Fruit fly (Drosophila melanogaster) whole organism, embryonic: ENCODE measurements around the gene CG8097.

Source experiments
- Adf1 ChIP-seq: fragments of 200-800 bp; sonication (Bioruptor generic); IDR thresholded peaks from 2 replicates; pipeline ENCODE4 v1.3.6; 2022; ENCODE audit warnings: missing biosample characterization, missing genetic modification characterization
- Awh ChIP-seq: fragments of 200-800 bp; sonication (Bioruptor generic); IDR thresholded peaks from 2 replicates; pipeline ENCODE4, ENCODE4 v1.3.6; 2022; ENCODE audit warnings: missing biosample characterization, missing genetic modification characterization
- BEAF-32 ChIP-seq: fragments of 200-800 bp; sonication (Bioruptor generic); optimal IDR thresholded peaks from 3 replicates; lab custom pipeline; 2017; ENCODE audit warnings: missing biosample characterization, missing genetic modification characterization, mild to moderate bottlenecking, moderate library complexity, missing genetic modification reagents
- BtbVII ChIP-seq: fragments of 200-800 bp; sonication (Bioruptor generic); optimal IDR thresholded peaks from 3 replicates; lab custom pipeline; 2017; ENCODE audit warnings: missing biosample characterization, mild to moderate bottlenecking, missing genetic modification characterization
- CG10147 ChIP-seq: fragments of 200-800 bp; sonication (Bioruptor generic); optimal IDR thresholded peaks from 2 replicates; lab custom pipeline; 2019; ENCODE audit warnings: missing biosample characterization, mild to moderate bottlenecking, missing genetic modification characterization, moderate library complexity
- CG10209 ChIP-seq: fragments of 200-800 bp; sonication (Bioruptor generic); optimal IDR thresholded peaks from 3 replicates; lab custom pipeline; 2017; ENCODE audit warnings: missing biosample characterization, mild to moderate bottlenecking, missing genetic modification characterization, missing genetic modification reagents
- CG1529 ChIP-seq: fragments of 200-800 bp; sonication (Bioruptor generic); optimal IDR thresholded peaks from 3 replicates; lab custom pipeline; 2018; ENCODE audit warnings: missing biosample characterization, missing genetic modification characterization
- CG1603 ChIP-seq: fragments of 200-800 bp; sonication (Bioruptor generic); optimal IDR thresholded peaks from 2 replicates; lab custom pipeline; 2019; ENCODE audit warnings: missing biosample characterization, mild to moderate bottlenecking, missing genetic modification characterization, moderate library complexity
- CG16813 ChIP-seq: fragments of 200-800 bp; sonication (Bioruptor generic); IDR thresholded peaks from 3 replicates; pipeline ENCODE4 v1.3.6; 2022; ENCODE audit warnings: missing biosample characterization, missing genetic modification characterization; ENCODE audit not compliant: partially characterized antibody
- CG17361 ChIP-seq: fragments of 200-800 bp; sonication (Bioruptor generic); IDR thresholded peaks from 3 replicates; pipeline ENCODE4 v1.3.6; 2022; ENCODE audit warnings: missing biosample characterization, missing genetic modification characterization
- CG1832 ChIP-seq: fragments of 200-800 bp; sonication (Bioruptor generic); optimal IDR thresholded peaks from 2 replicates; lab custom pipeline; 2017; ENCODE audit warnings: missing biosample characterization, mild to moderate bottlenecking, missing genetic modification characterization, inconsistent platforms
- CG2199 ChIP-seq: fragments of 200-800 bp; sonication (Bioruptor generic); IDR thresholded peaks from 3 replicates; pipeline ENCODE4 v1.3.6; 2022; ENCODE audit warnings: missing biosample characterization, missing genetic modification characterization
- CG30431 ChIP-seq: fragments of 200-800 bp; sonication (Bioruptor generic); optimal IDR thresholded peaks from 2 replicates; lab custom pipeline; 2017; ENCODE audit warnings: missing biosample characterization, missing genetic modification characterization
- CG3995 ChIP-seq: fragments of 200-800 bp; sonication (Bioruptor generic); optimal IDR thresholded peaks from 3 replicates; lab custom pipeline; 2016; ENCODE audit warnings: missing biosample characterization, missing genetic modification characterization
- CG4730 ChIP-seq: fragments of 200-800 bp; sonication (Bioruptor generic); IDR thresholded peaks from 2 replicates; pipeline ENCODE4 v1.3.6; 2022; ENCODE audit warnings: missing biosample characterization, missing genetic modification characterization
- CG8281 ChIP-seq: fragments of 200-800 bp; sonication (Bioruptor generic); optimal IDR thresholded peaks from 2 replicates; lab custom pipeline; 2018; ENCODE audit warnings: missing biosample characterization, mild to moderate bottlenecking, missing genetic modification characterization, moderate library complexity
- CG8478 ChIP-seq: fragments of >200 bp; optimal IDR thresholded peaks from 2 replicates; lab custom pipeline; 2018
- CG8765 ChIP-seq: fragments of 200-800 bp; sonication (Bioruptor generic); IDR thresholded peaks from 2 replicates; pipeline ENCODE4 v1.3.6; 2022; ENCODE audit warnings: missing biosample characterization, missing genetic modification characterization
- CG9215 ChIP-seq: fragments of 200-800 bp; sonication (Bioruptor generic); IDR thresholded peaks from 2 replicates; pipeline ENCODE4 v1.3.6; 2022; ENCODE audit warnings: missing biosample characterization, missing genetic modification characterization
- Chrac-16 ChIP-seq: fragments of 200-800 bp; sonication (Bioruptor generic); optimal IDR thresholded peaks from 3 replicates; lab custom pipeline; 2016; ENCODE audit warnings: missing biosample characterization, missing genetic modification characterization
- Dbx ChIP-seq: fragments of 200-800 bp; sonication (Bioruptor generic); IDR thresholded peaks from 3 replicates; pipeline ENCODE4 v1.3.6; 2022; ENCODE audit warnings: missing biosample characterization, missing genetic modification characterization
- Doc2 ChIP-seq: fragments of 200-800 bp; sonication (Bioruptor generic); IDR thresholded peaks from 2 replicates; pipeline ENCODE4 v1.3.6; 2022; ENCODE audit warnings: missing biosample characterization, missing genetic modification characterization
- E2f2 ChIP-seq: fragments of 200-800 bp; sonication (Bioruptor generic); IDR thresholded peaks from 2 replicates; pipeline ENCODE4 v1.3.6; 2022; ENCODE audit warnings: missing biosample characterization, missing genetic modification characterization
- Elba2 ChIP-seq: fragments of 200-800 bp; sonication (Bioruptor generic); optimal IDR thresholded peaks from 3 replicates; lab custom pipeline; 2016; ENCODE audit warnings: missing biosample characterization, missing genetic modification characterization
- Hey ChIP-seq: fragments of 200-800 bp; sonication (Bioruptor generic); optimal IDR thresholded peaks from 3 replicates; lab custom pipeline; 2018; ENCODE audit warnings: missing biosample characterization, mild to moderate bottlenecking, missing genetic modification characterization
- Hr39 ChIP-seq: fragments of >200 bp; optimal IDR thresholded peaks from 2 replicates; lab custom pipeline; 2017
- Hr51 ChIP-seq, 2 experiments: fragments of 200-800 bp; sonication (Bioruptor generic); optimal IDR thresholded peaks; 2 replicates in 1 of 2; 3 replicates in 1 of 2; lab custom pipeline; 2016 to 2018; ENCODE audit warnings: missing biosample characterization in 2 of 2, missing genetic modification characterization in 2 of 2, mild to moderate bottlenecking in 1 of 2, moderate library complexity in 1 of 2
- Oaz ChIP-seq: fragments of 200-800 bp; sonication (Bioruptor generic); IDR thresholded peaks from 2 replicates; pipeline ENCODE4 v1.3.6; 2022; ENCODE audit warnings: missing biosample characterization, missing genetic modification characterization
- Ravus ChIP-seq: fragments of 200-800 bp; sonication (Bioruptor generic); IDR thresholded peaks from 2 replicates; pipeline ENCODE4 v1.3.6; 2022; ENCODE audit warnings: missing biosample characterization, missing genetic modification characterization
- Rfx ChIP-seq: fragments of 200-800 bp; sonication (Bioruptor generic); IDR thresholded peaks from 2 replicates; pipeline ENCODE4 v1.3.6; 2022; ENCODE audit warnings: missing biosample characterization, missing genetic modification characterization
- Sox100B ChIP-seq: fragments of 200-800 bp; sonication (Bioruptor generic); optimal IDR thresholded peaks from 3 replicates; lab custom pipeline; 2018; ENCODE audit warnings: missing biosample characterization, mild to moderate bottlenecking, missing genetic modification characterization
- ab ChIP-seq: fragments of 200-800 bp; sonication (Bioruptor generic); optimal IDR thresholded peaks from 2 replicates; lab custom pipeline; 2016; ENCODE audit warnings: missing biosample characterization, missing genetic modification characterization
- abd-A ChIP-seq: fragments of 200-800 bp; sonication (Bioruptor generic); optimal IDR thresholded peaks from 3 replicates; lab custom pipeline; 2019; ENCODE audit warnings: missing biosample characterization, mild to moderate bottlenecking, missing genetic modification characterization, moderate library complexity
- ato ChIP-seq: fragments of 200-800 bp; sonication (Bioruptor generic); IDR thresholded peaks from 2 replicates; pipeline ENCODE4 v1.3.6; 2022; ENCODE audit warnings: missing biosample characterization, missing genetic modification characterization; ENCODE audit not compliant: partially characterized antibody
- az2 ChIP-seq: fragments of 200-800 bp; sonication (Bioruptor generic); optimal IDR thresholded peaks from 3 replicates; lab custom pipeline; 2016; ENCODE audit warnings: missing biosample characterization, missing genetic modification characterization
- bbx ChIP-seq: fragments of 200-800 bp; sonication (Bioruptor generic); IDR thresholded peaks from 2 replicates; pipeline ENCODE4 v1.3.6; 2022; ENCODE audit warnings: missing biosample characterization, missing genetic modification characterization; ENCODE audit not compliant: partially characterized antibody
- cad ChIP-seq: fragments of >200 bp; optimal IDR thresholded peaks from 2 replicates; lab custom pipeline; 2017; ENCODE audit warnings: missing biosample characterization, missing genetic modification characterization
- cato ChIP-seq: fragments of 200-800 bp; sonication (Bioruptor generic); optimal IDR thresholded peaks from 2 replicates; lab custom pipeline; 2016; ENCODE audit warnings: missing biosample characterization, missing genetic modification characterization, borderline replicate concordance
- dati ChIP-seq: fragments of 200-800 bp; sonication (Bioruptor generic); IDR thresholded peaks from 2 replicates; pipeline ENCODE4 v1.3.6; 2022; ENCODE audit warnings: missing biosample characterization, missing genetic modification characterization
- gem ChIP-seq: fragments of 200-800 bp; sonication (Bioruptor generic); optimal IDR thresholded peaks from 2 replicates; lab custom pipeline; 2019; ENCODE audit warnings: missing biosample characterization, mild to moderate bottlenecking, missing genetic modification characterization, moderate library complexity
- inv ChIP-seq: fragments of 200-800 bp; sonication (Bioruptor generic); IDR thresholded peaks from 2 replicates; pipeline ENCODE4 v1.3.6; 2022; ENCODE audit warnings: missing biosample characterization, missing genetic modification characterization; ENCODE audit not compliant: partially characterized antibody
- kay ChIP-seq: fragments of 200-800 bp; sonication (Bioruptor generic); optimal IDR thresholded peaks from 2 replicates; lab custom pipeline; 2016; ENCODE audit warnings: missing biosample characterization, missing genetic modification characterization
- klu ChIP-seq: fragments of 200-800 bp; sonication (Bioruptor generic); IDR thresholded peaks from 2 replicates; pipeline ENCODE4 v1.3.6; 2022; ENCODE audit warnings: missing biosample characterization, missing genetic modification characterization
- lbe ChIP-seq: fragments of 200-800 bp; sonication (Bioruptor generic); optimal IDR thresholded peaks from 2 replicates; lab custom pipeline; 2016; ENCODE audit warnings: missing biosample characterization, mild to moderate bottlenecking, missing genetic modification characterization
- rib ChIP-seq: fragments of 200-800 bp; sonication (Bioruptor generic); IDR thresholded peaks from 2 replicates; pipeline ENCODE4 v1.3.6; 2022; ENCODE audit warnings: missing biosample characterization, missing genetic modification characterization
- schlank ChIP-seq: fragments of 200-800 bp; sonication (Bioruptor generic); optimal IDR thresholded peaks from 2 replicates; lab custom pipeline; 2018; ENCODE audit warnings: missing biosample characterization, mild to moderate bottlenecking, missing genetic modification characterization
- slp2 ChIP-seq: fragments of 200-800 bp; sonication (Bioruptor generic); optimal IDR thresholded peaks from 2 replicates; lab custom pipeline; 2016; ENCODE audit warnings: missing biosample characterization, missing genetic modification characterization
- sna ChIP-seq: fragments of 200-800 bp; sonication (Bioruptor generic); IDR thresholded peaks from 2 replicates; pipeline ENCODE4 v1.3.6; 2022; ENCODE audit warnings: missing biosample characterization, missing genetic modification characterization; ENCODE audit not compliant: partially characterized antibody
- stc ChIP-seq: fragments of 200-800 bp; sonication (Bioruptor generic); IDR thresholded peaks from 2 replicates; pipeline ENCODE4 v1.3.6; 2022; ENCODE audit warnings: missing biosample characterization, missing genetic modification characterization
- twi ChIP-seq: fragments of 200-800 bp; optimal IDR thresholded peaks from 2 replicates; lab custom pipeline; 2019; ENCODE audit warnings: missing biosample characterization, mild to moderate bottlenecking, missing genetic modification characterization, moderate library complexity
- unpg ChIP-seq: fragments of 200-800 bp; sonication (Bioruptor generic); optimal IDR thresholded peaks from 3 replicates; lab custom pipeline; 2018; ENCODE audit warnings: missing biosample characterization, mild to moderate bottlenecking, missing genetic modification characterization, moderate library complexity

CG8097 gene

DNA sequence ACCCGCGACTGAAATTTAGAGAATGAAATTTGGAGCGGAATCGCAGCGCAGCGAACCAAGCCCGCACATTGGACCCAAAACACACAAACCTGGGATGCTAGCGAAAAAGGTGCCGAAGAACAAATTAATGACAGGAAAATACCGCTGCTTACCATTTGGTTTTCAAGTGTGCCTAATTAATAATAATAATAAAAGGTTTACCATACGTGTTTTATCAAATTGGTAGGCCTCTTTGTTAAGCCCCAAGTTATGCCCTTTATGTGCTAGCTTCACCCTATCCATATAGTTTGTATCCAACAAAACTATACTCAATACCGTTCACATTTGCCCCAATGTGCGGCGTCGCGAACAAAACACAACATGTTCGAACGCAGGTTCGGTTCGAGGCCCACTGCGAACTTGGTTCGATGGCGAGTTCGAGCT is 28.7 kb upstream of the CG8097 start, which contains the start of gene Ac13E (continued):
- TF ChIP-seq rib (GFP tag; lab: Robert Waterston, UW) (peak; percentile 71), abd-A (tag; lab: Kevin White, UChicago) (no peak), inv (GFP tag; lab: Robert Waterston, UW) (peak; percentile 61), az2 (GFP tag; lab: Kevin White, UChicago) (peak; percentile 89), sna (peak; percentile 51; the same call in 1 of the 2 replicates), slp2 (GFP tag; lab: Kevin White, UChicago) (peak; percentile 74), Hey (tag; lab: Kevin White, UChicago) (peak; percentile 52), CG8765 (GFP tag; lab: Robert Waterston, UW) (peak; percentile 77), cad (GFP tag; lab: Kevin White, UChicago) (no peak), stc (peak; percentile 88), twi (tag; lab: Kevin White, UChicago) (peak; percentile 77), gem (tag; lab: Kevin White, UChicago) (peak; percentile 94), bbx (peak; percentile 15; the same call in 1 of the 2 replicates), CG1529 (peak; percentile 89), Awh (peak; percentile 80), Rfx (GFP tag; lab: Robert Waterston, UW) (peak; percentile 92), Chrac-16 (GFP tag; lab: Kevin White, UChicago) (peak; percentile 93), CG16813 (GFP tag; lab: Robert Waterston, UW) (peak; percentile 70), CG17361 (GFP tag; lab: Robert Waterston, UW) (peak; percentile 95), klu (GFP tag; lab: Robert Waterston, UW) (peak; percentile 73; the same call in 1 of the 2 replicates), Dbx (GFP tag; lab: Robert Waterston, UW) (peak; percentile 90), cato (GFP tag; lab: Kevin White, UChicago) (peak; percentile 56), dati (peak; percentile 45; the same call in 1 of the 2 replicates), CG4730 (GFP tag; lab: Robert Waterston, UW) (peak; percentile 74), CG1603 (tag; lab: Kevin White, UChicago) (peak; percentile 85), Hr39 (lab: Kevin White, UChicago) (no peak), CG1832 (no peak), CG9215 (GFP tag; lab: Robert Waterston, UW) (peak; percentile 96), CG10209 (GFP tag; lab: Kevin White, UChicago) (peak; percentile 90), Adf1 (GFP tag; lab: Robert Waterston, UW) (peak; percentile 70), E2f2 (GFP tag; lab: Robert Waterston, UW) (peak; percentile 70), ato (GFP tag; lab: Robert Waterston, UW) (no peak), Oaz (GFP tag; lab: Robert Waterston, UW) (peak; percentile 80), BEAF-32 (GFP tag; lab: Kevin White, UChicago) (no peak), lbe (GFP tag; lab: Kevin White, UChicago) (peak; percentile 84), BtbVII (GFP tag; lab: Kevin White, UChicago) (peak; percentile 84), Doc2 (GFP tag; lab: Robert Waterston, UW) (peak; percentile 58; the same call in 1 of the 2 replicates), Hr51 (GFP tag; optimal IDR thresholded peaks at IDR 0.05; lab: Kevin White, UChicago) (peak; percentile 83 to 91), CG8281 (tag; lab: Kevin White, UChicago) (peak; percentile 73), Sox100B (GFP tag; lab: Kevin White, UChicago) (peak; percentile 93), CG30431 (GFP tag; lab: Kevin White, UChicago) (peak; percentile 79), unpg (peak; percentile 92), schlank (tag; lab: Kevin White, UChicago) (peak; percentile 76), CG3995 (GFP tag; lab: Kevin White, UChicago) (peak; percentile 58), CG10147 (GFP tag; lab: Kevin White, UChicago) (peak; percentile 81), CG2199 (GFP tag; lab: Robert Waterston, UW) (no peak), Elba2 (GFP tag; lab: Kevin White, UChicago) (peak; percentile 41), CG8478 (no peak), Ravus (GFP tag; lab: Robert Waterston, UW) (peak; percentile 30), kay (GFP tag; lab: Kevin White, UChicago) (peak; percentile 84), ab (GFP tag; lab: Kevin White, UChicago) (peak; percentile 7)
